Fruit fly (Drosophila melanogaster): ENCODE measurements around the gene sba.

The sba gene

dm6 chr3R:23942965-23943413 lies 20.2 kb upstream of the sba start, which contains the start of gene Gdh (continued):
- TF ChIP-seq Usf (GFP tag; optimal IDR thresholded peaks at IDR 0.05) (no peak), CG1832 (GFP tag; optimal IDR thresholded peaks at IDR 0.05) (no peak), CG10147 (GFP tag; optimal IDR thresholded peaks at IDR 0.05) (peak; percentile 35), Scr (GFP tag; IDR thresholded peaks at IDR 0.05; ENCODE audit: partially characterized antibody) (peak; percentile 49), MESR4 (GFP tag; optimal IDR thresholded peaks at IDR 0.05) (peak; percentile 18), her (GFP tag; optimal IDR thresholded peaks at IDR 0.05) (peak; percentile 3), gsb (GFP tag; IDR thresholded peaks at IDR 0.05) (0 out of 2 replicates have a peak, but pooled peaks have one; percentile 6), MTF-1 (GFP tag; optimal IDR thresholded peaks at IDR 0.05; ENCODE audit: borderline replicate concordance) (peak; percentile 49), CG1792 (GFP tag; optimal IDR thresholded peaks at IDR 0.05) (no peak), Sox100B (GFP tag; optimal IDR thresholded peaks at IDR 0.05) (no peak), CG9932 (GFP tag; IDR thresholded peaks at IDR 0.05) (peak; percentile 45; the same call in 1 of the 2 replicates), pfk (GFP tag; optimal IDR thresholded peaks at IDR 0.05) (peak; percentile 38), CG4617 (GFP tag; optimal IDR thresholded peaks at IDR 0.05; ENCODE audit: borderline replicate concordance) (no peak), NC2β (GFP tag; optimal IDR thresholded peaks at IDR 0.05) (no peak), gem (tag; optimal IDR thresholded peaks at IDR 0.05) (no peak), ems (GFP tag; optimal IDR thresholded peaks at IDR 0.05) (peak; percentile 28), ken (GFP tag; IDR thresholded peaks at IDR 0.05) (peak; percentile 11; the same call in 1 of the 3 replicates), CHES-1-like (GFP tag; optimal IDR thresholded peaks at IDR 0.05) (no peak)

- TF ChIP-seq C15 (GFP tag; IDR thresholded peaks at IDR 0.05) = no peak
- TF ChIP-seq CG8478 (optimal IDR thresholded peaks at IDR 0.05) = peak; percentile 13
- no peak for TF ChIP-seq CG10431 (GFP tag; optimal IDR thresholded peaks at IDR 0.05)
- peak; percentile 26 for TF ChIP-seq Camta (GFP tag; optimal IDR thresholded peaks at IDR 0.05)
- TF ChIP-seq prd (optimal IDR thresholded peaks at IDR 0.05) = no peak
- 0 out of 3 replicates have a peak, but pooled peaks have one; percentile 13 for TF ChIP-seq prd (GFP tag; IDR thresholded peaks at IDR 0.05)
- TF ChIP-seq CG2120 (GFP tag; optimal IDR thresholded peaks at IDR 0.05) = no peak
- TF ChIP-seq CG11093 (GFP tag; IDR thresholded peaks at IDR 0.05) = 0 out of 3 replicates have a peak, but pooled peaks have one; percentile 23
- peak; percentile 27 for TF ChIP-seq Antp (GFP tag; optimal IDR thresholded peaks at IDR 0.05)
- TF ChIP-seq CHES-1-like (GFP tag; optimal IDR thresholded peaks at IDR 0.05) = peak; percentile 10
- TF ChIP-seq pb (GFP tag; optimal IDR thresholded peaks at IDR 0.05) = peak; percentile 61
- TF ChIP-seq zen2 (GFP tag; IDR thresholded peaks at IDR 0.05; ENCODE audit: partially characterized antibody) = no peak
These were observed 19.8 kb upstream of the sba start for dm6 chr3R:23942550-23942949.

dm6 chr3R:23941643-23942424 lies 19.1 kb upstream of the sba start:
- peak; percentile 11 for TF ChIP-seq CG4424 (GFP tag; optimal IDR thresholded peaks at IDR 0.05)
- TF ChIP-seq CG7987 (GFP tag; optimal IDR thresholded peaks at IDR 0.05) = no peak
- TF ChIP-seq Hr51 (GFP tag; optimal IDR thresholded peaks at IDR 0.05) = peak in 1 of 2 experiments; percentile 45
- TF ChIP-seq mirr (GFP tag; optimal IDR thresholded peaks at IDR 0.05) = no peak
- peak; percentile 76 for TF ChIP-seq CG32532 (GFP tag; IDR thresholded peaks at IDR 0.05)
- peak; percentile 2 for TF ChIP-seq NK7.1 (GFP tag; optimal IDR thresholded peaks at IDR 0.05)
- 0 out of 3 replicates have a peak, but pooled peaks have one; percentile 22 for TF ChIP-seq CG6175 (GFP tag; IDR thresholded peaks at IDR 0.05)
- TF ChIP-seq lab (GFP tag; optimal IDR thresholded peaks at IDR 0.05) = peak; percentile 54
- peak; percentile 36; the same call in 1 of the 2 replicates for TF ChIP-seq CG5953 (GFP tag; IDR thresholded peaks at IDR 0.05)
- no peak for TF ChIP-seq CG15696 (tag; optimal IDR thresholded peaks at IDR 0.05)
- peak; percentile 61 for TF ChIP-seq Rfx (GFP tag; IDR thresholded peaks at IDR 0.05)
- TF ChIP-seq gce (GFP tag; IDR thresholded peaks at IDR 0.05) = 0 out of 3 replicates have a peak, but pooled peaks have one; percentile 18
- no peak for TF ChIP-seq gt (GFP tag; IDR thresholded peaks at IDR 0.05)
- TF ChIP-seq tio (GFP tag; optimal IDR thresholded peaks at IDR 0.05) = no peak
- TF ChIP-seq croc (GFP tag; conservative IDR thresholded peaks at IDR 0.05) = no peak
- TF ChIP-seq NfI (GFP tag; optimal IDR thresholded peaks at IDR 0.05) = peak; percentile 46
- peak; percentile 18 for TF ChIP-seq CG6765 (GFP tag; optimal IDR thresholded peaks at IDR 0.05)
- peak; percentile 85 for TF ChIP-seq Med (GFP tag)
- 0 out of 2 replicates have a peak, but pooled peaks have one; percentile 43 for TF ChIP-seq Oaz (GFP tag; IDR thresholded peaks at IDR 0.05)

All from whole organism, embryonic.